Fruit fly (Drosophila melanogaster): Measurements from ENCODE around the gene CG46306.

CG46306 gene

DNA sequence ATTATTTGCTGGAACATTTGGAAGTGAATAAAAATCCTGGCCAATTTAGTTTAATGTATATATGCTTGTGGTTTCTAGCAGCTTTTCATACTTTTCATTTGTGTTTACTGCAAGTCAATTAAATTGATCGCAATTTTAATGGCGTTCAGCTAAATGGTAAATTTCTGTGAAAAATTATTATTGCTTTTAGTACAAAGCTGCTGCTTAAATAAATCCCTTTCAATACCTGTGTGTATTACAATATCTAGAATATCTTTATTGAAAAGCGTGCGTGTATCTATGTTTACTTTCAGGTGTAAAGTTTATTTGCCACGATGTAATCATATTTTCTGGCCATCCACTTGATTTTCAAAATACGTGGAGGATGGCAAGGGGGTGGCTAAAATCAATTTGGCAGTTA, 29.6 kb downstream of the CG46306 start, which contains the start of gene ppk28:
Gene ppk28 (plus strand): TSS at position 301 of the 400 bp plus-strand sequence.
- TF ChIP-seq brk (GFP tag; optimal IDR thresholded peaks at IDR 0.05) (no peak), br (GFP tag; optimal IDR thresholded peaks at IDR 0.05) (no peak), HLH106 (tag; optimal IDR thresholded peaks at IDR 0.05) (no peak), Abd-B (GFP tag; optimal IDR thresholded peaks at IDR 0.05) (no peak), Myc (optimal IDR thresholded peaks at IDR 0.05) (no peak)

DNA sequence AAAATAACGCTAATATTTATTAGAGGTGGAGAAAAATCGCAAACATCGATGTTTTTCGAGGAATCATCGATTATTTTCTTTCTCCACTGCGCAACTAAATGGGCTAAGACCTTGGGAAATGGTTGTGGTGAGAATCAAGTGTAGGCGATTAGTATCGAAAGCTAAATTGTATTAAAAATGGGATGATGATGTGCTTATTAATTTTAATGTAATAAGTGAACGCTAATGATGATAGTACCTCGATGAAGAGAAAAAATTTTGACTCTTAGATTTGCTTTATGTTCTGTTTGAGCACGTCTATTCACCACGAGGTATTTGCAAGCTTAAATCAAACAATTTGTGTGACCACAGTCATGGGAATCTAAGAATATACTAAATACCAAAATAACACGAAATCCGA, 32.0 kb downstream of the CG46306 start, which contains the start of the genes Rai1 and CG13005:
Gene Rai1 (minus strand): TSS at position 46 of the 400 bp plus-strand sequence.
Gene CG13005 (plus strand): TSS at position 352 of the 400 bp plus-strand sequence.
- no peak for TF ChIP-seq br (GFP tag; optimal IDR thresholded peaks at IDR 0.05)
- no peak for TF ChIP-seq Mio (GFP tag; optimal IDR thresholded peaks at IDR 0.05)
- TF ChIP-seq Myc (optimal IDR thresholded peaks at IDR 0.05), result peak; percentile 67

DNA sequence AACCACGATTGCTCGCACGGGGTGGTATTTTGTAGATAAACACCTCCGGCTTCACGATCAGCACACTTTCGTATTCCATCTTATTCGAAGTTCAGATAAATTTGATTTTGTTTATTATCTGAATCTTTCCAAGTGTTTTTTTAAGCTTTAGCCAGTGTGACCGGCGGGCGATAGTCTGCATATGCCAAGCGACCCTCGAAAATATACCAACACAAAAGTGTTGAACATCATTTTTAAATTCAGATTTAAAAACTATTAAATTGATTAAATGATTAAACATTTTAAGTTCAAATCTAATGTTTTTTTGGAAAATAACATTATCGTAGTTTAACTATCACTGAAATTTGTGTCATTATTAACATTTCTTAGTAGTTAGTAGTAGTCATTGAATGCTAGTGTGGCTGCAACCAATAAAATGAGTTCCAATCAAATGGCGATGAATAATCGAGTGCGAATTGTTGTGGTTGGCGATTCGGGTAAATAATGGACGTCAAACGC, 34.7 kb downstream of the CG46306 start, which contains the start of the genes CG9132 and CG4789:
Gene CG9132 (minus strand): TSS at position 181 of the 498 bp plus-strand sequence.
Gene CG4789 (plus strand): TSS at position 401 of the 498 bp plus-strand sequence.
- TF ChIP-seq Rel (GFP tag; optimal IDR thresholded peaks at IDR 0.05) (no peak), Rel (tag; optimal IDR thresholded peaks at IDR 0.05) (peak; percentile 11), dmrt93B (GFP tag; optimal IDR thresholded peaks at IDR 0.05) (no peak), rgr (GFP tag; optimal IDR thresholded peaks at IDR 0.05) (no peak), dl (GFP tag; optimal IDR thresholded peaks at IDR 0.05; ENCODE audit: insufficient read depth in 1 of 2, partially characterized antibody in 2 of 2) (no peak), Sp1 (GFP tag; optimal IDR thresholded peaks at IDR 0.05) (no peak)

DNA sequence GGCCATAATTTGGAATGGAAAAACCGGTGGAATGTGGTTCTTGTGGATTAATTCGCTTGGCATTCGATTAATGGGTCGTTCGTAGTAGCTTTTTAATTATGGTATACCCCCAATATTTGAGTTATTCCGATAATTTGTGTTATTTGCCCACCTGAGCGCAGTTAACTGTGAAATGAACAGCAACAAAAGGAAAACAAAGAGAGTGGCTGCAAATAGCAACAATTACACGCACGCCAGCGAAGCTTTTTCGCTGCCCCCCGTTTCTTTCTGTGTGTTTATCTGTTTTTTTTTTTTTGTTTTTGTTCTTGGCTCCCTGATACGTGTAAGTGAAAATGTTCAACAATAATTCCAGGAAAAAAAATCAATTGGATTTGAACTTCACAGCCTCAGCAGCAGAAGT, 35.4 kb downstream of the CG46306 start:
- no peak for TF ChIP-seq Rel (GFP tag; optimal IDR thresholded peaks at IDR 0.05)
- TF ChIP-seq Rel (tag; optimal IDR thresholded peaks at IDR 0.05), result peak; percentile 72
- TF ChIP-seq br (GFP tag; optimal IDR thresholded peaks at IDR 0.05), result no peak
- no peak for TF ChIP-seq HLH106 (tag; optimal IDR thresholded peaks at IDR 0.05)
- peak; percentile 13 for TF ChIP-seq Sp1 (GFP tag; optimal IDR thresholded peaks at IDR 0.05)
- peak; percentile 3 for TF ChIP-seq CG32264 (GFP tag; optimal IDR thresholded peaks at IDR 0.05)
- TF ChIP-seq fru (GFP tag; optimal IDR thresholded peaks at IDR 0.05), result peak; percentile 69
- peak; percentile 1 for TF ChIP-seq ey (GFP tag; optimal IDR thresholded peaks at IDR 0.05)
- no peak for TF ChIP-seq Hr78 (GFP tag; optimal IDR thresholded peaks at IDR 0.05)
- TF ChIP-seq psq (GFP tag; optimal IDR thresholded peaks at IDR 0.05), result no peak
- no peak for TF ChIP-seq Hr83 (GFP tag; optimal IDR thresholded peaks at IDR 0.05; ENCODE audit: poor library complexity, severe bottlenecking)
- TF ChIP-seq Dif (GFP tag; optimal IDR thresholded peaks at IDR 0.05; ENCODE audit: partially characterized antibody), result no peak
- TF ChIP-seq foxo (GFP tag; optimal IDR thresholded peaks at IDR 0.05), result peak in 1 of 2 experiments; percentile 17
- TF ChIP-seq h (GFP tag; optimal IDR thresholded peaks at IDR 0.05), result peak; percentile 27
- no peak for TF ChIP-seq N (GFP tag; optimal IDR thresholded peaks at IDR 0.05)

DNA sequence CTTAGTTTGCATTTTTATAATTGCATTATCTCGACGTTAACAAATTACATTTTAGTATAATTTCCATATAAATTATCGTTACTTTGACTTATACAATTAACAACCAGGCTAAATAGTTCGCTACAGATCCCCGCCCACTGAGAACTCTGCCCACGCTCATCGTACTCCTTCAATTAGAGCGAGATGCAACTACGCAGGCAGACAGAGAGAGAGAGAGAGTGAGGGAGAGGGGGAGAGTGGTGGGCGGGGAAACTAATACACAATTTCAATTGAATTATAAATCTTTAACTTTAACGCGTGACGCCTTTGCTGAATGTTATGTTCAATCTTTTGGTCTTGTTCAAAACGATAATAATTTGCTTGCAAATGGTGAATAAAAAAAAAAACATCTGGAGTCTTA, 37.2 kb downstream of the CG46306 start:
- TF ChIP-seq ey (GFP tag; optimal IDR thresholded peaks at IDR 0.05) (no peak), CrebA (GFP tag; optimal IDR thresholded peaks at IDR 0.05; ENCODE audit: borderline replicate concordance) (no peak), woc (GFP tag; optimal IDR thresholded peaks at IDR 0.05) (no peak), lola (GFP tag; optimal IDR thresholded peaks at IDR 0.05) (no peak), fru (GFP tag; optimal IDR thresholded peaks at IDR 0.05) (no peak), sage (GFP tag; optimal IDR thresholded peaks at IDR 0.05) (no peak), Abd-B (GFP tag; optimal IDR thresholded peaks at IDR 0.05) (no peak), Vsx2 (GFP tag; optimal IDR thresholded peaks at IDR 0.05; ENCODE audit: partially characterized antibody) (no peak), Hr83 (GFP tag; optimal IDR thresholded peaks at IDR 0.05; ENCODE audit: poor library complexity, severe bottlenecking) (no peak), dl (GFP tag; optimal IDR thresholded peaks at IDR 0.05; ENCODE audit: insufficient read depth in 1 of 2, partially characterized antibody in 2 of 2) (no peak), N (GFP tag; optimal IDR thresholded peaks at IDR 0.05) (no peak), tai (GFP tag; optimal IDR thresholded peaks at IDR 0.05) (no peak), psq (GFP tag; optimal IDR thresholded peaks at IDR 0.05) (no peak), brk (GFP tag; optimal IDR thresholded peaks at IDR 0.05) (no peak), Rel (GFP tag; optimal IDR thresholded peaks at IDR 0.05) (no peak), Rel (tag; optimal IDR thresholded peaks at IDR 0.05) (no peak), br (GFP tag; optimal IDR thresholded peaks at IDR 0.05) (no peak), CG32264 (GFP tag; optimal IDR thresholded peaks at IDR 0.05) (no peak), usp (GFP tag; optimal IDR thresholded peaks at IDR 0.05) (no peak), dsf (GFP tag; optimal IDR thresholded peaks at IDR 0.05; ENCODE audit: borderline replicate concordance) (no peak), rgr (GFP tag; optimal IDR thresholded peaks at IDR 0.05) (no peak)
